Worm (Caenorhabditis elegans): ENCODE results near the gene Y57G11C.499.
"Not testable (repeated sequence)": the region's sequence is repeated elsewhere in the genome, so short reads cannot be mapped to it uniquely, and the experiment has no call there.

Gene Y57G11C.499

ce11 chrIV:14782211-14782610 lies 27.5 kb upstream of the Y57G11C.499 start, which contains the start of gene Y57G11C.1130:
Gene Y57G11C.1130, plus strand, starts transcription at chrIV:14782511.
- TF ChIP-seq lag-1 (GFP tag; IDR thresholded peaks at IDR 0.05), result no peak

ce11 chrIV:14781537-14781936 lies 26.8 kb upstream of the Y57G11C.499 start, which contains the start of gene Y57G11C.8:
Gene Y57G11C.8, plus strand, starts transcription at chrIV:14781837.
- TF ChIP-seq B0336.3 (GFP tag; IDR thresholded peaks at IDR 0.05), result no peak
- TF ChIP-seq efl-1 (GFP tag; optimal IDR thresholded peaks at IDR 0.05), result peak; percentile 67
- TF ChIP-seq T26A5.8 (tag; optimal IDR thresholded peaks at IDR 0.05), result no peak
- no peak for TF ChIP-seq zim-3 (tag; optimal IDR thresholded peaks at IDR 0.05)
- no peak for TF ChIP-seq ztf-6 (GFP tag; IDR thresholded peaks at IDR 0.05)
- TF ChIP-seq snpc-4 (GFP tag; optimal IDR thresholded peaks at IDR 0.05), result peak; percentile 43
- TF ChIP-seq snpc-4 (tag; optimal IDR thresholded peaks at IDR 0.05), result peak in 2 of 4 experiments; percentile 19 to 65
- no peak for TF ChIP-seq nfya-1 (tag; optimal IDR thresholded peaks at IDR 0.05; ENCODE audit: borderline replicate concordance, insufficient read depth)

- TF ChIP-seq tbp1 (GFP tag; optimal IDR thresholded peaks at IDR 0.05), result peak; percentile 70
- peak; percentile 51 for TF ChIP-seq lsl-1 (GFP tag; optimal IDR thresholded peaks at IDR 0.05)
- TF ChIP-seq F49E8.2 (tag; optimal IDR thresholded peaks at IDR 0.05; ENCODE audit: insufficient read depth), result peak; percentile 55
- peak; percentile 76 for TF ChIP-seq lin-54 (GFP tag; optimal IDR thresholded peaks at IDR 0.05)
- peak; percentile 57 for TF ChIP-seq snpc-1.3 (tag; optimal IDR thresholded peaks at IDR 0.05; ENCODE audit: insufficient read depth)
- TF ChIP-seq snpc-4 (GFP tag; optimal IDR thresholded peaks at IDR 0.05), result peak; percentile 93
- peak; percentile 84 to 97 (median 93) for TF ChIP-seq snpc-4 (tag; optimal IDR thresholded peaks at IDR 0.05)
- TF ChIP-seq efl-1 (GFP tag; optimal IDR thresholded peaks at IDR 0.05), result peak; percentile 17
- peak; percentile 80 for TF ChIP-seq snpc-3.4 (tag; optimal IDR thresholded peaks at IDR 0.05)
- peak; percentile 90 for TF ChIP-seq snpc-1.1 (tag; optimal IDR thresholded peaks at IDR 0.05; ENCODE audit: insufficient read depth)
These were observed 25.8 kb upstream of the Y57G11C.499 start for ce11 chrIV:14780566-14780965.

ce11 chrIV:14774454-14774853 lies 19.7 kb upstream of the Y57G11C.499 start, which contains the start of gene Y57G11C.51:
Gene Y57G11C.51, minus strand, starts transcription at chrIV:14774554.
- not testable (repeated sequence) for TF ChIP-seq snpc-4 (GFP tag; optimal IDR thresholded peaks at IDR 0.05)
- peak in 1 of 4 experiments; percentile 40 for TF ChIP-seq snpc-4 (tag; optimal IDR thresholded peaks at IDR 0.05)

ce11 chrIV:14773280-14774071 lies 18.7 kb upstream of the Y57G11C.499 start, which contains the start of gene Y57G11C.36:
Gene Y57G11C.36, minus strand, starts transcription at chrIV:14773781.
- no peak for TF ChIP-seq nhr-80 (tag; optimal IDR thresholded peaks at IDR 0.05)
- TF ChIP-seq somi-1 (GFP tag; optimal IDR thresholded peaks at IDR 0.05), result no peak
- no peak for TF ChIP-seq ceh-79 (tag; optimal IDR thresholded peaks at IDR 0.05)
- TF ChIP-seq akir-1 (GFP tag; optimal IDR thresholded peaks at IDR 0.05), result no peak
- TF ChIP-seq zim-3 (tag; optimal IDR thresholded peaks at IDR 0.05), result no peak
- TF ChIP-seq F10E7.11 (tag; optimal IDR thresholded peaks at IDR 0.05), result no peak
- no peak for TF ChIP-seq tbp1 (GFP tag; optimal IDR thresholded peaks at IDR 0.05)
- TF ChIP-seq attf-6 (GFP tag; IDR thresholded peaks at IDR 0.05), result peak; percentile 72
- TF ChIP-seq B0261.1 (tag; optimal IDR thresholded peaks at IDR 0.05), result no peak
- no peak for TF ChIP-seq C17E4.6 (GFP tag; IDR thresholded peaks at IDR 0.05)
- TF ChIP-seq lsl-1 (GFP tag; optimal IDR thresholded peaks at IDR 0.05), result no peak
- TF ChIP-seq nhr-90 (tag; optimal IDR thresholded peaks at IDR 0.05), result no peak
- TF ChIP-seq F57C9.4 (tag; optimal IDR thresholded peaks at IDR 0.05), result no peak
- TF ChIP-seq F39B2.1 (GFP tag; IDR thresholded peaks at IDR 0.05), result no peak
- no peak for TF ChIP-seq rec-8 (tag; optimal IDR thresholded peaks at IDR 0.05)
- no peak for TF ChIP-seq F52B5.7 (tag; optimal IDR thresholded peaks at IDR 0.05)
- TF ChIP-seq nhr-179 (tag; optimal IDR thresholded peaks at IDR 0.05), result no peak
- no peak for TF ChIP-seq ceh-40 (GFP tag; IDR thresholded peaks at IDR 0.05)
- no peak for TF ChIP-seq let-607 (tag; optimal IDR thresholded peaks at IDR 0.05)
- TF ChIP-seq snpc-1.1 (tag; optimal IDR thresholded peaks at IDR 0.05; ENCODE audit: insufficient read depth), result peak; percentile 19
- TF ChIP-seq let-526 (GFP tag; IDR thresholded peaks at IDR 0.05), result no peak
- TF ChIP-seq hmg-1.2 (GFP tag; IDR thresholded peaks at IDR 0.05), result no peak
- no peak for TF ChIP-seq lag-1 (GFP tag; IDR thresholded peaks at IDR 0.05)
- TF ChIP-seq snpc-3.4 (tag; optimal IDR thresholded peaks at IDR 0.05), result peak; percentile 17
- TF ChIP-seq snpc-1.3 (tag; optimal IDR thresholded peaks at IDR 0.05; ENCODE audit: insufficient read depth), result no peak
- no peak for TF ChIP-seq cebp-1 (GFP tag; IDR thresholded peaks at IDR 0.05)
- TF ChIP-seq cebp-1 (tag; optimal IDR thresholded peaks at IDR 0.05), result peak; percentile 50
- TF ChIP-seq die-1 (tag; optimal IDR thresholded peaks at IDR 0.05), result no peak

All from whole organism, young adult.